Fruit fly (Drosophila melanogaster): ENCODE measurements around the gene Tmem43.

Tmem43 gene

DNA sequence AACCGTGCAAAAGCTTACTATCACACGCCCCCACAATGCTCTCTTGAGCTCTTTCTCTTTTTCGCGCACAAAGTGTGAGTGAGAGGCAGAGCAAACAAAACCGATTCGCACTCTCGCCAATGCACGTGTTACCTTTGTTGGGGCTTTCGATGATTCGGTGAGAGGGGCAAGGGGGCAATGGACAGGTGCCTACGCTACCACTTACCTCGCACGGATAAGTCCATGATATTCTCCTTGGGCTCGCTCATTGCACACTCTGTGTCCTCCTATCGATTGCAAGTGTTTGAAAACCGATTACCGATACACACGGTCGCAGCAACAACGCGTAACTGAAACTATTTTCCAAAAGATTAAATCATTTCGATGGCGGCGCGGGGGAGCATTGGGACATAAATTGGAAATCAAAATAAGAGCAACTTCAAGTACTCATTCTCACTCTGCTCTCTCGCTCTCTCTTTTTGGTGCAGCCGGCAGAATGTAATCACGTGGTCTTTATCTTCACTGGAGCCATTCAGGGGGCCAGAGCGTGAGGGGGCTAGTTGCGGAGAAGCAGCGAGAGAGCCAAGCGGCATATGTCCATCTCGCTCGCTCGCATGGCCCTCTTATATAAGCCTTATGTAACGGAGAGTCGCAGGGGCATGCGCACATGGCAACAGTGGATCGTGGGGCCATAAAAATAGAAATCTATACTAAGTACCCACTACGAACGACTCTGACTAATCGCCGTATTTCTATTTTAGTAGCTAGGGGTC is 47.7 kb downstream of the Tmem43 start, which contains the start of gene Pdp1:
Gene Pdp1 (minus strand): TSS at position 334 of the 752 bp plus-strand sequence.
- TF ChIP-seq Sin3A (optimal IDR thresholded peaks at IDR 0.05) = no peak
- TF ChIP-seq ttk (optimal IDR thresholded peaks at IDR 0.05) = no peak
- TF ChIP-seq h (optimal IDR thresholded peaks at IDR 0.05) = no peak
- no peak for TF ChIP-seq psq (optimal IDR thresholded peaks at IDR 0.05)
- TF ChIP-seq insv (optimal IDR thresholded peaks at IDR 0.05) = no peak
- TF ChIP-seq Myc (optimal IDR thresholded peaks at IDR 0.05) = no peak

dm6 chr3L:7866558-7866957 is 48.4 kb downstream of the Tmem43 start:
- TF ChIP-seq h (optimal IDR thresholded peaks at IDR 0.05) (no peak), insv (optimal IDR thresholded peaks at IDR 0.05) (no peak), Sin3A (optimal IDR thresholded peaks at IDR 0.05) (no peak), ttk (optimal IDR thresholded peaks at IDR 0.05) (no peak), Myc (optimal IDR thresholded peaks at IDR 0.05) (no peak), psq (optimal IDR thresholded peaks at IDR 0.05) (no peak)

DNA sequence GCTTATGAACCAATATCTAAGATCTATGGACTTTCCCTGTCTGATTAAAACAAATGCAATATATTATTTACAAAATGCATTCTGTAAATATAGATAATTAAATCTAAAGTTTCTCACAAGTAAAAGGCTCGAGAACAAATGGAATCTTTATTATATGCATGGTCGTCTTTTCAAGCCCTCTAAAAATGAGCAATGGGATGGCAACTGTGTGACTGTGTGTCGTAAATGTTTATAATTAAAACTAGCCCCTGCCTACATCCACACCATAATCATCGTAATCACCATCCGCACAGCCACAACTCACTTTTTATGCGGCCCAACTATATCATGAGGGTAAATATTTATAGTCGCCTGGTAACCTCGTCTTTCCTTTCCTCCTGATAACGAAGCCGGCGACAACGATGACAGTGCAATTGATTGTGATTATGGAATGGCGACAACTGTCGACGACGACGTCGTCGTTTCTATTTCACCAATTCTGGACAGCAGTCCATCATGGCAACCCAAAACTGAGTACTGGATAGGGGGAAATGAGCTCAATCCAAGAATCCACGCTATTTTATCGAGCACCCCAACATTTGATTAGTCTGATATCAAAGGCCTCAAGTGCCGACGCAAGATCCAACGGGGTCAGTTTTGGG is 49.1 kb downstream of the Tmem43 start:
- TF ChIP-seq Myc (optimal IDR thresholded peaks at IDR 0.05) = no peak
- TF ChIP-seq psq (optimal IDR thresholded peaks at IDR 0.05) = no peak
- no peak for TF ChIP-seq h (optimal IDR thresholded peaks at IDR 0.05)
- TF ChIP-seq ttk (optimal IDR thresholded peaks at IDR 0.05) = no peak
- TF ChIP-seq insv (optimal IDR thresholded peaks at IDR 0.05) = no peak
- no peak for TF ChIP-seq Sin3A (optimal IDR thresholded peaks at IDR 0.05)

- TF ChIP-seq psq (optimal IDR thresholded peaks at IDR 0.05) (no peak), h (optimal IDR thresholded peaks at IDR 0.05) (no peak), Sin3A (optimal IDR thresholded peaks at IDR 0.05) (no peak), insv (optimal IDR thresholded peaks at IDR 0.05) (no peak), Myc (optimal IDR thresholded peaks at IDR 0.05) (no peak), ttk (optimal IDR thresholded peaks at IDR 0.05) (no peak)
Measured at dm6 chr3L:7865094-7865746, 49.7 kb downstream of the Tmem43 start.

- no peak for TF ChIP-seq psq (optimal IDR thresholded peaks at IDR 0.05)
- no peak for TF ChIP-seq Myc (optimal IDR thresholded peaks at IDR 0.05)
- TF ChIP-seq insv (optimal IDR thresholded peaks at IDR 0.05) = no peak
Measured at dm6 chr3L:7863766-7864305, 51.1 kb downstream of the Tmem43 start.
